Worm (Caenorhabditis elegans) whole organism, L4/young adult: Measurements from ENCODE around the gene T24D5.4.

ENCODE experiments used
- dao-5 ChIP-seq: sonication (generic microtip); optimal IDR thresholded peaks from 2 replicates; lab custom pipeline; 2016; ENCODE audit warnings: missing genotype, missing genetic modification characterization, moderate library complexity, missing compliant biosample characterization
- him-1 ChIP-seq: sonication (generic microtip); optimal IDR thresholded peaks from 2 replicates; lab custom pipeline; 2016; ENCODE audit warnings: missing genotype, missing genetic modification reagents, missing genetic modification characterization, missing compliant biosample characterization

DNA sequence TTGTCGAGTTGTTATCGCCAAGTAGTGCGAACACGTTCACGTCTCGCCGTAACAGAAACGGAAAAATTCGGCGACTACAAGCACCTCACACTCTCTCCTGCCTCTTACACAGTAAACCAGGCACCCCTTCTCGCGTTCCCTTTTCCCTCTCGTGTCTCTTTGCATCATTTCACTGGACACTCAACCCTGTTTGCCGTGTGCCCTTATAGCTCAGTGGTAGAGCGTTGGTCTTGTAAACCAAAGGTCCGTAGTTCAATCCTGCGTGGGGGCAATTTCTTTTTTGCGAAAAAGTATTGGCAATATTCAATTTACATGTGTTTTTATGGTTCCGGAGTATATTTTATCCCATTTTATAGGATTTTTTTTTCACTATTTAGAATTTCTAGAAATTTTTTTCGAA, 33.4 kb upstream of the T24D5.4 start:
- TF ChIP-seq him-1 (peak; percentile 85), dao-5 (tag; lab: Kevin White, UChicago) (peak; percentile 75)
